Fruit fly (Drosophila melanogaster) S2 (cell line): Measurements from ENCODE around the gene CG4570.

ENCODE experiments used
- CG8478 ChIP-seq: fragments of >200 bp; optimal IDR thresholded peaks from 2 replicates; lab custom pipeline; 2018
- CTCF ChIP-seq, 2 experiments: fragments of >200 bp; optimal IDR thresholded peaks; 2 replicates each; lab custom pipeline; 2018

The CG4570 gene

DNA sequence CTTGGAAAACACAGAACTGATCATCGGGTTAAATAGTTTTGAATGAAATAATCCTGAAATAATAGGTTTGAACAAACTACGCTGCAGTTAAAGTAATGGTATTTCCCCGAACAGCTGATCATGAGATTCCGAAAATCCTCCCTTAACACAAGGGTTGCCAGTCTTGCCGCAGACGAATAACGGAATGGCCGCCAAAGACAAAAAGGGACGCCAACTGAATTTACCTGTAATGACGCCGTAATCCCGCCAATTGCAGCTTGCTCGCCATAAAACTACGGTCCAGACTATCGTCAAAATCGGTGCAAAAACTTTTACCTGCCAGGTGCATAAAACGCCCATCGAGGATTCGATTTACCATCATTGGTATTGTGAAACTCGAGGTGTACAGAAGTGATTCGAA is at the start of gene CG4570:
TSS of gene CG4570 (plus strand) at position 190 of the 400 bp plus-strand sequence.
- TF ChIP-seq CTCF (optimal IDR thresholded peaks at IDR 0.05; lab: Kevin White, UChicago) (no peak), CG8478 (lab: Kevin White, UChicago) (no peak)

DNA sequence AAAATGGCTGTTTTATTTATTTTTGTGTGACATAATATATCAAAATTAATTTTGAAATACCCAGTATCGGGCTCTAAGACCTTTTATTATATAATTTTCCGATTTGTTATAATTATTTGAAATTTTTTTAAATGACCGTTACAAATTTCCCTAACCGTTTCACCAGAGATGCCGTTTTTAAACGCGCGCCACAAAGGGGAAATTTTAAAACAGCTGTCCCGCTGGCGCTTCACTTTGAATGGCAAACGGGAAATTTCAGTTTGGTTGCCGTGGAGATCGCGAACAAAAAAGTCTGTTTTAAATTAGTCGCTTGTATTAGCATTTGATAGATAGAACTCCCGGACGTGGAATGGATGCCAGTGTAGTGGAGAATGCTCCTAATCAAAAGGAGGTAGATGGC is 41.6 kb upstream of the CG4570 start, which contains the start of the genes CG14693 and TTLL15:
TSS of gene CG14693 (minus strand) at position 16 of the 400 bp plus-strand sequence.
TSS of gene TTLL15 (plus strand) at position 257 of the 400 bp plus-strand sequence.
- TF ChIP-seq CG8478 (lab: Kevin White, UChicago) (no peak), CTCF (optimal IDR thresholded peaks at IDR 0.05; lab: Kevin White, UChicago) (no peak)

DNA sequence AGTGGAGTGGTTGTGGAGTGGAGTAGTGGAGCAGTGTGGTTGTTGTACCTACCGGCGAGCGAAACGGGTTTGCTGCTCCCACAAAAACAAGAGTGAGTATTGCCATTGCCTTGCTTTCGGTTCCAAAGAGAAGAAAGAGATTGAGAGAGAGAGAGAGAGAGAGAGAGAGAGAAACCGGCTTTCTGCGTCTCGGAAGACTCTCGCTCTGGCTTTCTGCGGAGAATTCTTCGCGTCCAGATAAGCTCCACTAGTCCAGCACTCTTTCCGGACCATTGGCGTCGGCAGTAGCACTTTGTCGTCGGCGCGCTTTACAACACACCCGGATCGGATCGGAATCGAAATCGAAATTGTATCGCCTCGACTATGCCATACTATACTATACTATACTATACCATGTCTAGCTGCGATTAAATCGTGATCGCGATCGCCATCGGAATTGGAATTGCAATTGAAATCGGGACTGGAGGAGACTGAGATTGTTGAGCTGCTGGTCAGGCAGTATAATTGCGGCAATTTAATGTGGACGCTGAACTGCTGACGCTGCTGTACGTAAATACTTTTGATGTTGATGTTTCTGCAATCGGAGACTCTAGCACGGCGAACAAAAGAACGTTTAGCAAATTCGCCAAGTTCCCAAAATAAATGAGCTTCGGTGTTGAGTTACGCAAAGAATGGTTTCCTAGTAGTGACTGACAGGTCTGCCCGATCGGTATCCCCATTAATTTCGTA is 29.6 kb upstream of the CG4570 start, which contains the start of gene Cad86C:
TSS of gene Cad86C (plus strand) at position 284 of the 729 bp plus-strand sequence.
- TF ChIP-seq CTCF (optimal IDR thresholded peaks at IDR 0.05; lab: Kevin White, UChicago) (no peak), CG8478 (lab: Kevin White, UChicago) (no peak)

DNA sequence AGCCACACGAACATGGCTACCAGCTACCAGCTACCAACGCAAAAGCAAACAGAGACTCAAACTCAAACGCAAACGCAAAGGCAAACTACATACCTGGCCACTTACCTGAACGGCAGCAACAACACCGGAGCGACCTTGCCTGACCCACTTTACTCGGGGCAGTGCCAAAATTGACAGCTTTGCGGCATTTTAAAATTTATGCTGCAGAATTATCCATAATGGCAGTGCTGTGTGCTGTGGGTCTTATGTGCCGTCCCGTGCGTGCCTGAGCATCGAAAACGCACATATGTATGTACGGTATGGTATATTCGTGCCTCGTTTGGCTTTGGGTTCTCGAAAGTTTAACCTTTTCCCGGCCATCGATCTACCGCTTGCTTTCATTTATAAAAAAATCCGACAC is 27.9 kb upstream of the CG4570 start:
- TF ChIP-seq CG8478 (lab: Kevin White, UChicago), result no peak

DNA sequence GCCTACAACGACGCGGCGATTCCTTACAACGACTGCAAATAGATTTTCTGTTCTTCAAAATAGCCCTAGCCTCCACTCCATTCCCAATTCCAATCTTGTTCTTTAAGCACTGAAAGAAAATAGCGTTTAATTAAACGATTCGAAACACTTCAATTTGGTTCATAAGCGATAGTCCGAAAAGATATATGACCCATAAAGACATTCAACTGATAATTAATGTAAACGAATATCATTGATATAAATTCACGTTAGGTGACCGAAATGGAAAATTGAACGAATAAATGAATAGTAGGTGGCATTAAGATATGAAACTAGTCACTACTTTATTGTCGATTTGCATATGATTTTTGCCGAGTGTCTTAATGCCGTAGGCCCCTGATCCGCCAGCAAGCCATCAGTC is 26.9 kb upstream of the CG4570 start:
- no peak for TF ChIP-seq CTCF (optimal IDR thresholded peaks at IDR 0.05; lab: Kevin White, UChicago)
- no peak for TF ChIP-seq CG8478 (lab: Kevin White, UChicago)

DNA sequence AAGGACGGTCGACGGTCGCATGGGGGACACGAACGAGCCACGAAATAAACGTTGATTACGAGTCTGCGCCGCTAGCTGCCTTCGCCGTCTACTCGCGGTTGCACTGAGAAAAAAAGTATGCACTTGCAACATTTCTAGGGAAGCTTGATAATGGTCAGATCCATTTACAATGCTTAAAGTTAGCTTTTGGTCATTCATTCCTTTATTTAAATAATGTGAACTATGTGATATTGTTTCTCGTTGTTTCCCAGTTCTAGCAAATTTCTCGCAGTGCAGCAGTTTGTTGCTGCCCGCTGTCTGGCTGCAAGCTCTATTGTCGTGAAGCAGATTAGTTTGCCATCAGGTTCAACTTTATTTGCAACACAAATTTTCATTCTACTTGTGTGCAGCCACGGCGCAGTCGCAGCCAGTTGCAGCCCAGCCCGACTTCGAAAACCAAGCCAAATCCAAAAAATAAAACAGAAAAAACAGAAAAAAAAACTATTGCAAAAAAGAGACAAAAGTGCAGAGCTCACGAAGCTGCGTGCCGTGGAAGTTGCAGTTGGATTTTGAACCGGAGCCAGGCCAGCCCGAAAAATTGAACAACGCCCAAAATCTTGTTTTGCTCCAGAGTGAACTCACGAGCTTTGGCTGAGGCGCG is 24.0 kb upstream of the CG4570 start:
- TF ChIP-seq CG8478 (lab: Kevin White, UChicago) (no peak), CTCF (optimal IDR thresholded peaks at IDR 0.05; lab: Kevin White, UChicago) (no peak)

DNA sequence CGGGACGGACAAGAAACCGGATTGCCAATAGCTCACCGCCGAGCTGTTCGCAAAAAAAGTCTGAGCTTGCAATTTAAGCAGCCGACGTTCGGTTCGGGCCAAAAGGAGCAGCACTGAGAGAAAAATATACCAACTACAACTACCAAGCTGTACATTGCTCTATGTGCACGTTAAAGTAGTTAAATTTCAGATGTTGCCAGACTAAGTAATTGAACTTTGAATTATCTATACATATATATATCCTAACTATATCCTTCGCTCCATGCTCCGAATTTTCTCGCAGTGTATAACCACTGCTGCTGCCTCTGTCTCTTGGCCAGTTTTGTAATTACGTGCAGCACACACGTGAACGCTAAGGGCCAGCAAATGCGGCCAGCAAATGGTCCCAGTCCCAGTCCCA is 21.7 kb upstream of the CG4570 start:
- TF ChIP-seq CTCF (optimal IDR thresholded peaks at IDR 0.05; lab: Kevin White, UChicago) (no peak), CG8478 (lab: Kevin White, UChicago) (no peak)

DNA sequence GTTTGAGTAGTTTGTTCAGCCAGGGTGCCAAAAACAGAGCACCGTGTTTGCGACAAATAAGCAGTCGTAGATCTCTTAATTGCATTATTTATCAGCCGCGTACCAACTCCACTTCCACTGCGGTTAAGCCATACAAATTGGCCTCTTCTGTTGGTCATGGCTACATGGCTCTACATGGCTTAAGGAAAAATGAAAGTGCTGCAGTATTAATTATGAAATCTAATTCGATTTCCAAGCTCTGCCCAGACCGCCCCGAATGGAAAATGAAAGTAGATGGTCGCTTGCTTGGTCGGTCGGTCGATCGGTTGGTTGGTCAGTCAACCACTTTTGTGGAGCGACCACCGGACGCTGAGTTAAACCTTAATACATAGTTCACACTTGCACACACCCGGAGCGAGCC is 19.7 kb upstream of the CG4570 start:
- TF ChIP-seq CTCF (optimal IDR thresholded peaks at IDR 0.05; lab: Kevin White, UChicago) (no peak), CG8478 (lab: Kevin White, UChicago) (no peak)

DNA sequence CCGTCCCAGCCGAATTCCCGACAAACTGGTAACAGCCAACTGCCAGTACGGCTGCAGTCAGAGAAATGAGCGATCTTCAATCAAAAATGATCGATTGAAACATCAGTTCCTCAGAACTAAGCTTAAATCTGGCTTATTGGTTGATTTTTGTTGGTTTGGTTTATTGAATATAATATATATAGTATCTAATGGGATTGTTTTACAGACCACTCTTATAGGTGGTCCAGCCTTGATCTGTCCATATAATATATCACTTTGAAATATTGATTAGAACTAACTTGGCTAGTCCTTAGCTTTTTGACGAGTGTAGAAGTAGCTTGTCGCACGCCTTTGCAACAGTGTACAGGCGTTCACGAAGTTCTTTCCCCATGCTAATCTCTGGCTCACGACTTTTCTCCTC is 14.2 kb upstream of the CG4570 start:
- TF ChIP-seq CG8478 (lab: Kevin White, UChicago), result no peak
- no peak for TF ChIP-seq CTCF (optimal IDR thresholded peaks at IDR 0.05; lab: Kevin White, UChicago)

DNA sequence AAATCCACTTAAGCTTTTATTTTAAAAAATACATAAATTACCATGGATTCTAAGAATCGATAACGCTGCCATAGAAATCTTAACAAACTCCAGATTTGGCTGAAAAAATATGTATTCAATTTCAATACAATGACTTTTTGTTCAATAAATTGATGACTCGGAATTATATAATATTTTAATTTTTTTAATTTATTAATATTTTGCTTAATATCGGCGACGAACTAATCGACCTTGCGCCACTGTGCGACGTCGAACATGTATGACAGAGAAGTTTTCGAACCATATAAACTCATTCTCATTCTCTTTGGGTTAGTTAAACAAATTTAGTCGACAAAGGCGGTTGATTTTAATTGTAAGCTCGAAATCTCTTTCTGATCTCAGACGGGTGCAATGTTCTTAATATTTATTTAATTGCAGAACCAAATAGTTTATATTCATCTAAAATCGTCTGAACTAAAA is 7.1 kb upstream of the CG4570 start, which contains the start of gene CG42394:
TSS of gene CG42394 (plus strand) at position 311 of the 459 bp plus-strand sequence.
- no peak for TF ChIP-seq CTCF (optimal IDR thresholded peaks at IDR 0.05; lab: Kevin White, UChicago)
- TF ChIP-seq CG8478 (lab: Kevin White, UChicago), result no peak

DNA sequence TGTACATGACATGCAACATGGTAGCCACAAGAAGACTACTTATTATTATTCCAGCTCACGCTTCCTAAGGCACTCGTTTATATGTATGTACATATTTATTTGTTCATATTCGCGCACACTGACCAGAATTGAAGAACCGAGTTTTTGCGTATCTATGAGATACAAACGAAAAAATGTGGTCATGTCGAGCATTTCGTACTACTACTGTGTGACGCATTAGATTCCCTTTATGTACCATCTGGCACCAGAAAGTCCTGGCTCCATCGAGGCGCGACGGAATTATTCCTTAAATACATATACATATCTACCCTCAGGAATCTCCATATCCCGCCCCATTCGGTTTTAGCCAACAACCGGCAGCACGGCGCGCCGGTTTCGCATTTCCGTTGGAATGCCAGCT is 6.0 kb upstream of the CG4570 start:
- TF ChIP-seq CG8478 (lab: Kevin White, UChicago) (no peak), CTCF (optimal IDR thresholded peaks at IDR 0.05; lab: Kevin White, UChicago) (no peak)

DNA sequence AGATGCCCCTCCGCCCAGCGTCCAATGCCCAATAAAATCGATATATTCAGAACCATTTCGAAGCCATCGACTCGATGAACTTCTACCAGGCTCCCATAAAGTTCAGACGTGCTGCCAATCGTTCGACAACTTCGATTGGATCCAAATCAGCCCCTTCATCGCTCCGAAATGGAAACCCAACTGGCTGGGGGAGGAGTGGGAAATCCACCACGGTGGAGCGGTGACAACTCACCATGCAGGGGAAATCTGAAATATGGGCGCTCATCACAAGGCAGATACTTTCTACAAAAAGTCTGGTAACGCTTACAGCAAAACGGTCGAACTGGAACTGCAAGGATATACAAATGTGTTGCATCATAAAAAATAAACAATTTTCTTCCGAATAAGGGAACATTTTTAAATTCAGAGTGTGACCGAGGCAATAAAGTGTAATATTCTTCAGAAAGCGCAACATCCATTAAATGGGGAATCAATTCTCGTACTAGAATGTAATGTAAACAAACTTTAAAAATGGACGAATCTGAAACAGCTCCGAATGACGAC is 4.3 kb upstream of the CG4570 start, which contains the start of gene CG4565:
TSS of gene CG4565 (plus strand) at position 493 of the 543 bp plus-strand sequence.
- TF ChIP-seq CTCF (optimal IDR thresholded peaks at IDR 0.05; lab: Kevin White, UChicago) (no peak), CG8478 (lab: Kevin White, UChicago) (no peak)

DNA sequence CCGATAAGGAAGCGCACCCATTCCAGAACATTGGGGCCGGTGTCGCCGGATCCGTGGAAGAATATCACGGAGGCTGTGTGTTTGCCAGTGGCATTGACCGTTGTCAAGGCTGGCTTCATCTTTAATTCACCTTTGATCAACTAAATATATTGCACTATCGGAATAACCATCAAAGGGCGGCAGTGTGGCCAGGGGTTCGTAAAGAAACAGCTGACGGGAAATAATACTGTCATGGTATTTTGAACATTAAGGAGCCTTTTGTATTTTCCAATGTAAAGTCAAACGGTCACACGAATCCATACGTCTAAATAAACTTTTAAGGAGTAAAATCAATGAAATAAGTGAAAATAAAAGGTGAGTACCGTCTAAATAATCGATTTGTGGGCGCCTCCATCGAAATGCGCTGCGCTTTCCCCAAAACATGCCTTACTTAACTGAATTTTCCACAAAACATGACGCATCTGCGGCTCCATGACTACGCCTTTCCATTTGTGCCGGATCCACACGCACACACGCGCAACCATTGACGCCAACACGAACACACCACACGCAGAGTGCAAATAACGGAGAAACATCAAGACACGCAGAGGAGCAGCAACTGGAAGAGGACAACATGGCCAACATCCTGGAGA is 2.2 kb upstream of the CG4570 start, which contains the start of the genes CG6567 and CG4511:
TSS of gene CG6567 (minus strand) at position 209 of the 632 bp plus-strand sequence.
TSS of gene CG4511 (plus strand) at position 259 of the 632 bp plus-strand sequence.
- TF ChIP-seq CG8478 (lab: Kevin White, UChicago), result no peak
- TF ChIP-seq CTCF (optimal IDR thresholded peaks at IDR 0.05; lab: Kevin White, UChicago), result no peak

DNA sequence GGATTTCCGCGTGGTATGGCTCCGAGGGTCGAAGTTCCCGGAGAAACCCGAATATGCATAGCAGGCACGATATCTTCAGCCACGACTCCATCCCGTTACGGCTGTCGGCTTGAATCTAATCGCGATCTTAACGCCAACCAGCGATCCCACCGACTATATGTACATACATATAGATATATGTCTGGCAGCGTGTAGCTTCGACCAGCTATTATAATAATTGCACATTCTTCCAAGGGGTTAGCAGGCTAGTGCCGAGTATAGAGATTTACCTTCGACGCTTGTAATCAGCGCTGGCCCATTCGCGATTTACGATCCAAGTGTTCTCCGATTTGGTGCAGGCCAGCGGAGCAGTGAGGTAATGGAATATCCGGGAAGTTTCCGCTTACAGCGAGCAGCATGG is 3.1 kb downstream of the CG4570 start, which contains the start of gene CG14694:
TSS of gene CG14694 (minus strand) at position 101 of the 400 bp plus-strand sequence.
- TF ChIP-seq CG8478 (lab: Kevin White, UChicago) (no peak), CTCF (optimal IDR thresholded peaks at IDR 0.05; lab: Kevin White, UChicago) (no peak)
